Worm (Caenorhabditis elegans) whole organism, midembryonic: ENCODE results near the gene F55B12.10.

Source experiments
- T22C8.4 ChIP-seq: fragments of 200-800 bp; sonication (Bioruptor generic); IDR thresholded peaks from 2 replicates; pipeline ENCODE4 v1.3.6; 2022; ENCODE audit warnings: missing genetic modification characterization, missing compliant biosample characterization
- cog-1 ChIP-seq: sonication (generic microtip); optimal IDR thresholded peaks from 2 replicates; lab custom pipeline; 2016; ENCODE audit warnings: missing genetic modification characterization, missing compliant biosample characterization
- flt-1 ChIP-seq: fragments of 200-800 bp; sonication (Bioruptor generic); IDR thresholded peaks from 2 replicates; pipeline ENCODE4 v1.3.6; 2022; ENCODE audit warnings: missing genetic modification characterization, missing compliant biosample characterization
- klf-2 ChIP-seq: fragments of 200-800 bp; sonication (Bioruptor generic); conservative IDR thresholded peaks from 2 replicates; pipeline ENCODE4 v1.3.6; 2022; ENCODE audit warnings: missing genetic modification reagents, missing genetic modification characterization, missing compliant biosample characterization
- med-1 ChIP-seq: sonication (generic microtip); optimal IDR thresholded peaks from 2 replicates; lab custom pipeline; 2017; ENCODE audit warnings: missing genetic modification characterization, mild to moderate bottlenecking, missing compliant biosample characterization, antibody characterized with exemption, missing genetic modification reagents; ENCODE audit not compliant: insufficient read depth
- ref-1 ChIP-seq: fragments of 200-800 bp; sonication (Bioruptor generic); conservative IDR thresholded peaks from 2 replicates; pipeline ENCODE4 v1.3.6; 2022; ENCODE audit warnings: missing genetic modification reagents, missing genetic modification characterization, missing compliant biosample characterization
- tab-1 ChIP-seq: fragments of 200-800 bp; sonication (Bioruptor generic); IDR thresholded peaks from 2 replicates; pipeline ENCODE4 v1.3.6; 2022; ENCODE audit warnings: missing genetic modification characterization, missing compliant biosample characterization
- ztf-23 ChIP-seq: fragments of 200-800 bp; sonication (Bioruptor generic); IDR thresholded peaks from 2 replicates; pipeline ENCODE4 v1.3.6; 2022; ENCODE audit warnings: missing genetic modification reagents, missing genetic modification characterization, missing compliant biosample characterization
- ztf-29 ChIP-seq: fragments of 200-800 bp; sonication (Bioruptor generic); IDR thresholded peaks from 2 replicates; pipeline ENCODE4 v1.3.6; 2022; ENCODE audit warnings: missing genetic modification reagents, missing genetic modification characterization, missing compliant biosample characterization

The F55B12.10 gene

DNA sequence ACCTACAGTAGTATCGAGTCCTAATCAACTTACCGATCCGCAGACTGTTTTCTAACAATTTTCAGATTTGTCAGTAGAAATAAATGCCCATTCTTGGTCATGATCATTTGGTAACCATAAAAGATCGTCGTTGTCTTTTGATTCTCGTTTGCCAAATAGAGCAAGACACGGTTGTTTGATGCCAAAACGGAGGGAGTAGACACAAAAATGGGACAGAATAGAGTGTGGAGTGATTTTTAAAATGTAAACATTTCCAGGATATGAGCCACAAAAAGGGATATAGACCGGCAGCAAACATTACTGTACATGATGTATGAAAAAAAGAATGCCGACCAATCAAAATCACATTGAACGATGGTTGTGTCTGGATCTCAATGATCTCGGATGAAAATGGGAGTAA, 22.7 kb upstream of the F55B12.10 start, which contains the start of gene F55B12.2:
F55B12.2 (minus strand) TSS at position 101 of the 400 bp plus-strand sequence.
- TF ChIP-seq ref-1 (GFP tag; lab: Robert Waterston, UW) (no peak), klf-2 (GFP tag; lab: Robert Waterston, UW) (no peak), T22C8.4 (no peak), ztf-29 (GFP tag; lab: Robert Waterston, UW) (no peak), ztf-23 (no peak), med-1 (GFP tag; lab: Kevin White, UChicago) (no peak), tab-1 (no peak), cog-1 (tag; lab: Kevin White, UChicago) (no peak), flt-1 (GFP tag; lab: Robert Waterston, UW) (no peak)

DNA sequence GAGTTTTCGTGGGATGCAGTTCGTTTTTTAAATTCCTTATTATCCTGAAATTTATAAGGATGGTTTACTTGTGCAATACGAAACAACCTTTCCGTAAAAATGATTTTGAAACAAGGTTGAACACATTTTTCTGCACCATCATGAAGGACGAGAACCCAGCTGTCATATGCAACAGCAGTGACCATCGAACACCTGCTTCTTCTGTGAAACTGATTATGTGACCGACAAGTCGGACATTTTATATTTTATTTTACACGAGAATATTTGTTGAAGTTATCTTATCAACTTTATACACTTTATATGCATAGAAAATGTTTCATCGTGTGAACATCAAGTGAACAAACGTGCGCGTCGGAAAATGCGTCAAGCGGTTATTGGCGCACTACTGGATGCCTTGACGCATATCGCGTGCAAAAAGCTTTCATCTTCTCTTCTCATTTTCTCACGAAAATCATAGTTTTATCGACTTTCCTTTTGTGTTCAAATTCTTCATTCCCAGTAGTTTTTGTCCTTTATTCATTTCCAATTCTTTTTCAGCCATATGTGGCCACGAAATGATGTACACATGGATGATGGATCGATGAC, 20.6 kb upstream of the F55B12.10 start, which contains the start of gene sel-10:
sel-10 (plus strand) TSS at position 538 of the 585 bp plus-strand sequence.
- TF ChIP-seq med-1 (GFP tag; lab: Kevin White, UChicago) (no peak), T22C8.4 (no peak), tab-1 (no peak), ztf-23 (no peak), cog-1 (tag; lab: Kevin White, UChicago) (peak; percentile 7), klf-2 (GFP tag; lab: Robert Waterston, UW) (no peak), ztf-29 (GFP tag; lab: Robert Waterston, UW) (no peak), ref-1 (GFP tag; lab: Robert Waterston, UW) (no peak)

DNA sequence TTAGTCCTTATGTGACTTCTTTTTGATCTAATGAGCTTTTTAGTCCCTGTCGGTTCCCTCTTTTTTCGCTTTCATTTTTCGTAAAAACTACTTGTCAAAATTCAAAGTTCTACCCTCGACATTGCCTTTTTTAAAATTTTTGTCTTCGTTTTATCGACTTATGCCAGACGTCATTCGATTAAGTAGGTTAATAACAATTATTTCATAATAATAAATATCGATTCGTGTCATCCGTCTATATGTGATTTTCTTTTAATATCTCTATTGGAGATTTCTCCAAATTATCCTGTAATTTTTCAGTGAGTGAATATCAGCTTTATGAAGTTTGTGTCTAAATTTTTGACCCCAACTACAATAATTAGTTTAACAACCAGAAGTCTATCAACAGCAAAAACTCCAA, 16.8 kb upstream of the F55B12.10 start, which contains the start of gene hpo-31:
hpo-31 (plus strand) TSS at position 301 of the 400 bp plus-strand sequence.
- TF ChIP-seq T22C8.4: no peak
- TF ChIP-seq tab-1: no peak
- no peak for TF ChIP-seq med-1 (GFP tag; lab: Kevin White, UChicago)
- TF ChIP-seq cog-1 (tag; lab: Kevin White, UChicago): no peak
- no peak for TF ChIP-seq ref-1 (GFP tag; lab: Robert Waterston, UW)
- TF ChIP-seq ztf-29 (GFP tag; lab: Robert Waterston, UW): no peak
- TF ChIP-seq klf-2 (GFP tag; lab: Robert Waterston, UW): no peak
- no peak for TF ChIP-seq flt-1 (GFP tag; lab: Robert Waterston, UW)
- TF ChIP-seq ztf-23: no peak

DNA sequence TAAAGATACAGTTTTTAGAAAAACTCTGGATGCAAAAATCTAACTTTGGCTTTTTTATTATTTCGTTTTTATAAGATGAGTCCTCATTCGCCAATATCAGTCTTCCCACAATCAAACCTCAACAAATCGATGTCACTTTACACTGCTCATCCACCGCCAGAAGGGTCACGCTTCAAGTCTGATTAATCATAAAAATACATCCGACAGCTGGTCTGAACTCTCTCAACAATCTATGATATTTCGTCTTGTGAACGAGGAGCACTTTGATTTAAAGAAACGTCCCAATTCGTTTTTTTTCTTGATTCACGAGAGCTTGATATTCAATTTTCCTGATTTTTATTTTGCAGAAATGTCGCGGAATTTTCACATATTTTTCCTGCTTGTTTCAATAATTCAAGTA, 11.6 kb upstream of the F55B12.10 start, which contains the start of gene nrf-5:
nrf-5 (plus strand) TSS at position 348 of the 400 bp plus-strand sequence.
- no peak for TF ChIP-seq ztf-23
- TF ChIP-seq klf-2 (GFP tag; lab: Robert Waterston, UW): no peak
- TF ChIP-seq flt-1 (GFP tag; lab: Robert Waterston, UW): no peak
- TF ChIP-seq ztf-29 (GFP tag; lab: Robert Waterston, UW): no peak
- TF ChIP-seq cog-1 (tag; lab: Kevin White, UChicago): no peak
- TF ChIP-seq tab-1: no peak
- no peak for TF ChIP-seq med-1 (GFP tag; lab: Kevin White, UChicago)
- TF ChIP-seq T22C8.4: no peak

DNA sequence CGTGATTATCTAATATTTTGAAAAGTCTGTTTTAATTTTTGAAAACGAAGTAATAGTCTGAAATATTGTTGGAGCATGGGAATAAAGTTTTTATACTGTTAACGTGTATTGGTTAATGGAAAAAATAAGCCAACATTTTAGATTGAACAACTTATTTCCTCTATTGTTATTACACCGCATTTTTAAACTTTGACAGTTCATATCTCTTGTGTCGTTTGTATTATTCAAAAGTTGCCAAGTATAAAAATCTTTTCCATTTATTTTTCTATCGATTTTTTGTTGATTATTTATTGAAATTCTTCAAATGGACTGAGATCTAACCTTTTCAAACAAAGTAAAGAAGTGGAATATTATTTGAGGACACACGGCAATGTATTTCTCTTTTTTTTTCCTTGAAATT, 8.7 kb upstream of the F55B12.10 start, which contains the start of gene str-165:
str-165 (plus strand) TSS at position 301 of the 400 bp plus-strand sequence.
- TF ChIP-seq ztf-29 (GFP tag; lab: Robert Waterston, UW) (no peak), T22C8.4 (no peak), med-1 (GFP tag; lab: Kevin White, UChicago) (no peak), flt-1 (GFP tag; lab: Robert Waterston, UW) (no peak), cog-1 (tag; lab: Kevin White, UChicago) (no peak), ztf-23 (no peak), klf-2 (GFP tag; lab: Robert Waterston, UW) (no peak), tab-1 (no peak), ref-1 (GFP tag; lab: Robert Waterston, UW) (no peak)

DNA sequence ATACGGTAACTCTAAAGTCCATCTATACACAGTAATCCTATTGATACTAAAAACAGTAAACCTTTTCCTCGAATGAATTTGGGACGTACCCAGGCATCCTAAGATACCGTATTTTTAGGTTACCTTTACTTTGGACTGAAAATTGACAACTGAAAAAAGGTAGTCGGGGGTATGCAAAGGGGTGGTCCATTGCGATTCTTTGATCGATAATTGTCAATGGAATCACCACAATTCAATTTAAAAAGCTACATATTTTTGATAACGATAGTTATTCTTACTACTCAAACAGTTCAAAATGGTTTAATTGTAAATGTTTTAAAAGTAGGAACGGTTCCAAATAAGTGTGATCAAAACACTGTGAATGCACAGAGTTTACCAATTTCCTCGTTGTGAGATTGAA, 5.6 kb upstream of the F55B12.10 start, which contains the start of gene srx-129:
srx-129 (plus strand) TSS at position 301 of the 400 bp plus-strand sequence.
- TF ChIP-seq klf-2 (GFP tag; lab: Robert Waterston, UW) (no peak), ztf-29 (GFP tag; lab: Robert Waterston, UW) (no peak), flt-1 (GFP tag; lab: Robert Waterston, UW) (no peak), ref-1 (GFP tag; lab: Robert Waterston, UW) (no peak)

DNA sequence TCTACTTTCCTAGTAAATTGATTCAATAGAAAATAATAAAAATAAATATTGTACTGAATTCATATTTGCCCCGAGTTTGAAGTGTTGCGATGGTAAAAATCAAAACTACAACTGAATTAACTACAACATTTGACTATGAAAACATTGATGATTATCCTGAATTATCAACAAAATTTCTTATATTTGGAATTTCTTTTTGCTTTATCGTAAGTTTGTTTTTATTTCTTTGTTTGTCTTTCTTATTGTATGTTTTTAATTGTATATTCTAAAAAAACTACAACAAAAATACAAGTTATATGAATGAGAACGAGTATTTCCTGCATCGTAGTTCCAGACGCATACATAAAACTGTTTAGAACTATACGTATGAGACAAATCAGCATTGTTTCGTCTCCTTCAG, 2.4 kb upstream of the F55B12.10 start, which contains the start of gene srx-128:
srx-128 (plus strand) TSS at position 301 of the 400 bp plus-strand sequence.
- TF ChIP-seq tab-1 (no peak), ref-1 (GFP tag; lab: Robert Waterston, UW) (no peak), cog-1 (tag; lab: Kevin White, UChicago) (no peak), T22C8.4 (no peak)

DNA sequence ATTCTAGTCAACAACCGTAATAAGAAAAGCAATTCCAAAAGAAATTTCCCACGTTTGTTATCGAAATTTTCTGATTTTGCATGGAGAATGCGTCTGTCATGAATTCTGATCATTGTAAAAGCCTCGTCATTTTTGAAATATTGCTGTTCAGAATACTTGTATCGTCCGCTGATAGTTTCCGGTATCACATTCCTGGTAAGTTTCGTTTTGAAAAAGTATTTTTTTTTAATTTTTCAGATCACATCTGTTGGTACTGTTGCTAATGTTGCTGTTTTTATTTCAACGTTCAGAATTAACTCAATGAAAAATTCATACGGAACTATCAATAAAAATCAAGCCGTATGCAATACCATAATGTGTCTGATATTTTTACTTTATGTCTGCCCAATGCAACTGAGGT, 1.4 kb downstream of the F55B12.10 start, which contains the start of gene srx-17:
srx-17 (plus strand) TSS at position 301 of the 400 bp plus-strand sequence.
- no peak for TF ChIP-seq ref-1 (GFP tag; lab: Robert Waterston, UW)
- no peak for TF ChIP-seq T22C8.4
- TF ChIP-seq cog-1 (tag; lab: Kevin White, UChicago): no peak
- no peak for TF ChIP-seq flt-1 (GFP tag; lab: Robert Waterston, UW)
- TF ChIP-seq ztf-29 (GFP tag; lab: Robert Waterston, UW): no peak

DNA sequence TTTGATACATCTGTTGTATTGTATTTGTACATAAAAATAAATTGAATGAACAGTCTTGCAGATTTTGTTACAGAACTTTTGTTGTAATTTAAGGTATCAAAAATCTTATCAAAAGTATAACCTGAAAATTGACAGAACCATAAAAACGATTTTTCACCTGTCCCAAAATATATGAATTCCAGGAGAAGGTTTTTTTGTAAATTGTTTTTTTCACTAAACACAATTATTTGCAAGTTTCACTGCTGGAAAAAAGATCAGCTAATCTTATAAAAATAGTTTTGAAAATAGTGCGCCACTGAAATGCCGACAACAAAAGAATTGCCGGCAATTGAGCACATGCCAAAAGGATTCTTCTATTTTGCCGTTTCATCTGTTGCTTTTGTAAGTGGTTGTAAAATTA, 3.6 kb downstream of the F55B12.10 start, which contains the start of gene srx-130:
srx-130 (plus strand) TSS at position 301 of the 400 bp plus-strand sequence.
- TF ChIP-seq tab-1 (no peak), ztf-23 (no peak), med-1 (GFP tag; lab: Kevin White, UChicago) (no peak), ref-1 (GFP tag; lab: Robert Waterston, UW) (no peak), flt-1 (GFP tag; lab: Robert Waterston, UW) (no peak), ztf-29 (GFP tag; lab: Robert Waterston, UW) (no peak), cog-1 (tag; lab: Kevin White, UChicago) (no peak), klf-2 (GFP tag; lab: Robert Waterston, UW) (no peak), T22C8.4 (no peak)
